Fruit fly (Drosophila melanogaster): ENCODE data around the gene CG32221.

CG32221 gene

dm6 chr3L:19805895-19806294 is 28.6 kb upstream of the CG32221 start, which contains the start of gene CG34116 (continued):
- TF ChIP-seq CG18476 (GFP tag; optimal IDR thresholded peaks at IDR 0.05) = no peak
- TF ChIP-seq PHDP (tag; optimal IDR thresholded peaks at IDR 0.05) = no peak

- TF ChIP-seq mld (GFP tag; IDR thresholded peaks at IDR 0.05; ENCODE audit: partially characterized antibody) (0 out of 3 replicates have a peak, but pooled peaks have one; percentile 12), Elba2 (GFP tag; optimal IDR thresholded peaks at IDR 0.05) (peak; percentile 100), vnd (GFP tag; IDR thresholded peaks at IDR 0.05; ENCODE audit: partially characterized antibody) (peak; percentile 62), jing (GFP tag; optimal IDR thresholded peaks at IDR 0.05) (no peak), zen (tag; optimal IDR thresholded peaks at IDR 0.05) (peak; percentile 43), cg (GFP tag; optimal IDR thresholded peaks at IDR 0.05) (peak; percentile 92), CG2199 (GFP tag; IDR thresholded peaks at IDR 0.05) (0 out of 3 replicates have a peak, but pooled peaks have one; percentile 35), amos (GFP tag; IDR thresholded peaks at IDR 0.05; ENCODE audit: partially characterized antibody) (peak; percentile 61), Ets97D (GFP tag; optimal IDR thresholded peaks at IDR 0.05) (no peak), CG8281 (tag; optimal IDR thresholded peaks at IDR 0.05) (no peak), gce (GFP tag; IDR thresholded peaks at IDR 0.05) (no peak), nerfin-2 (GFP tag; IDR thresholded peaks at IDR 0.05; ENCODE audit: partially characterized antibody) (peak; percentile 50; the same call in 1 of the 2 replicates), Sin3A (optimal IDR thresholded peaks at IDR 0.05) (peak; percentile 20), CHES-1-like (GFP tag; optimal IDR thresholded peaks at IDR 0.05) (peak; percentile 23), Tbp (GFP tag; optimal IDR thresholded peaks at IDR 0.05) (no peak), ash1 (GFP tag; optimal IDR thresholded peaks at IDR 0.05) (no peak), CG7963 (GFP tag; IDR thresholded peaks at IDR 0.05; ENCODE audit: partially characterized antibody) (0 out of 3 replicates have a peak, but pooled peaks have one; percentile 23), Dref (GFP tag; IDR thresholded peaks at IDR 0.05) (peak; percentile 71), CG30020 (tag; optimal IDR thresholded peaks at IDR 0.05) (peak; percentile 40), Doc3 (GFP tag; IDR thresholded peaks at IDR 0.05; ENCODE audit: partially characterized antibody) (peak; percentile 64), tup (GFP tag; optimal IDR thresholded peaks at IDR 0.05) (no peak), CG32767 (GFP tag; IDR thresholded peaks at IDR 0.05) (peak; percentile 64), da (GFP tag; optimal IDR thresholded peaks at IDR 0.05) (no peak), Jarid2 (GFP tag; optimal IDR thresholded peaks at IDR 0.05) (no peak), CG31224 (GFP tag; IDR thresholded peaks at IDR 0.05) (no peak), ham (GFP tag; IDR thresholded peaks at IDR 0.05) (no peak), CG34376 (GFP tag; optimal IDR thresholded peaks at IDR 0.05) (no peak), CG10543 (GFP tag; optimal IDR thresholded peaks at IDR 0.05) (no peak), D (optimal IDR thresholded peaks at IDR 0.05) (peak; percentile 43), D (GFP tag; optimal IDR thresholded peaks at IDR 0.05) (no peak), ato (GFP tag; IDR thresholded peaks at IDR 0.05; ENCODE audit: partially characterized antibody) (peak; percentile 16; the same call in 1 of the 2 replicates), nmo (GFP tag; optimal IDR thresholded peaks at IDR 0.05) (no peak), CG17612 (GFP tag; IDR thresholded peaks at IDR 0.05) (no peak), CG17829 (tag; optimal IDR thresholded peaks at IDR 0.05) (peak; percentile 10), slou (GFP tag; optimal IDR thresholded peaks at IDR 0.05) (no peak), zfh2 (GFP tag; optimal IDR thresholded peaks at IDR 0.05) (no peak), CG12155 (GFP tag; optimal IDR thresholded peaks at IDR 0.05) (peak; percentile 9), inv (GFP tag; IDR thresholded peaks at IDR 0.05; ENCODE audit: partially characterized antibody) (peak; percentile 46; the same call in 1 of the 2 replicates), h (optimal IDR thresholded peaks at IDR 0.05) (no peak), chm (GFP tag; IDR thresholded peaks at IDR 0.05) (no peak), br (optimal IDR thresholded peaks at IDR 0.05) (no peak), Opbp (GFP tag; IDR thresholded peaks at IDR 0.05; ENCODE audit: partially characterized antibody) (peak; percentile 66; the same call in 2 of the 3 replicates), lmd (GFP tag; IDR thresholded peaks at IDR 0.05) (no peak), vvl (GFP tag; IDR thresholded peaks at IDR 0.05) (0 out of 2 replicates have a peak, but pooled peaks have one; percentile 20), seq (GFP tag; IDR thresholded peaks at IDR 0.05) (no peak), gcm (GFP tag; optimal IDR thresholded peaks at IDR 0.05) (peak; percentile 63), Lpt (GFP tag; optimal IDR thresholded peaks at IDR 0.05) (no peak), stwl (tag; optimal IDR thresholded peaks at IDR 0.05) (peak; percentile 56)
Observed at dm6 chr3L:19807103-19807502, 27.4 kb upstream of the CG32221 start, which contains the start of the genes CG14104 and Kap-alpha1. TSS of gene CG14104 (minus strand) at chr3L:19807199. TSS of gene Kap-alpha1 (plus strand) at chr3L:19807232.
